Fruit fly (Drosophila melanogaster) whole organism: ENCODE results near the gene Drice.

Source experiments
- Dll ChIP-seq: fragments of >200 bp; optimal IDR thresholded peaks from 2 replicates; lab custom pipeline; 2017
- psq ChIP-seq: fragments of >200 bp; optimal IDR thresholded peaks from 2 replicates; lab custom pipeline; 2017
- usp ChIP-seq: fragments of >200 bp; optimal IDR thresholded peaks from 2 replicates; lab custom pipeline; 2017; ENCODE audit warnings: missing biosample characterization, missing genetic modification characterization, mixed read lengths

dm6 chr3R:29837771-29838170, 38.3 kb downstream of the Drice start:
- no peak for TF ChIP-seq usp (GFP tag; lab: Kevin White, UChicago)
- no peak for TF ChIP-seq Dll (lab: Kevin White, UChicago)
- TF ChIP-seq psq: no peak
